Fruit fly (Drosophila melanogaster) whole organism, embryonic: Measurements from ENCODE around the gene CG18258.

ENCODE experiments used
- BEAF-32 ChIP-seq: fragments of 200-800 bp; sonication (Bioruptor generic); optimal IDR thresholded peaks from 3 replicates; lab custom pipeline; 2017; ENCODE audit warnings: missing biosample characterization, missing genetic modification characterization, mild to moderate bottlenecking, moderate library complexity, missing genetic modification reagents
- CG10209 ChIP-seq: fragments of 200-800 bp; sonication (Bioruptor generic); optimal IDR thresholded peaks from 3 replicates; lab custom pipeline; 2017; ENCODE audit warnings: missing biosample characterization, mild to moderate bottlenecking, missing genetic modification characterization, missing genetic modification reagents
- CG11695 ChIP-seq: fragments of 200-800 bp; sonication (Bioruptor generic); IDR thresholded peaks from 3 replicates; pipeline ENCODE4 v1.3.6; 2022; ENCODE audit warnings: missing biosample characterization, missing genetic modification characterization
- CG11723 ChIP-seq: fragments of 200-800 bp; sonication (Bioruptor generic); optimal IDR thresholded peaks from 2 replicates; lab custom pipeline; 2017; ENCODE audit warnings: missing biosample characterization, mild to moderate bottlenecking, missing genetic modification characterization
- CG1233 ChIP-seq: fragments of 200-800 bp; sonication (Bioruptor generic); optimal IDR thresholded peaks from 4 replicates; lab custom pipeline; 2018; ENCODE audit warnings: missing biosample characterization, mild to moderate bottlenecking, missing genetic modification characterization
- CG15011 ChIP-seq: fragments of 200-800 bp; sonication (Bioruptor generic); optimal IDR thresholded peaks from 3 replicates; lab custom pipeline; 2018; ENCODE audit warnings: missing biosample characterization, mild to moderate bottlenecking, missing genetic modification characterization
- CG17802 ChIP-seq: fragments of 200-800 bp; sonication (Bioruptor generic); optimal IDR thresholded peaks from 2 replicates; lab custom pipeline; 2018; ENCODE audit warnings: missing biosample characterization, mild to moderate bottlenecking, missing genetic modification characterization, moderate library complexity
- CG2116 ChIP-seq: fragments of 200-800 bp; sonication (Bioruptor generic); optimal IDR thresholded peaks from 3 replicates; lab custom pipeline; 2018; ENCODE audit warnings: missing biosample characterization, mild to moderate bottlenecking, missing genetic modification characterization
- CG2129 ChIP-seq: fragments of 200-800 bp; sonication (Bioruptor generic); IDR thresholded peaks from 2 replicates; pipeline ENCODE4 v1.3.6; 2022; ENCODE audit warnings: missing biosample characterization, missing genetic modification characterization; ENCODE audit not compliant: partially characterized antibody
- CG2889 ChIP-seq: fragments of 200-800 bp; sonication (Bioruptor generic); IDR thresholded peaks from 3 replicates; pipeline ENCODE4 v1.3.6; 2022; ENCODE audit warnings: missing biosample characterization, missing genetic modification characterization
- CG30403 ChIP-seq: fragments of 200-800 bp; sonication (Bioruptor generic); optimal IDR thresholded peaks from 3 replicates; lab custom pipeline; 2016; ENCODE audit warnings: missing biosample characterization, missing genetic modification characterization
- CG3065 ChIP-seq: fragments of 200-800 bp; sonication (Bioruptor generic); optimal IDR thresholded peaks from 2 replicates; lab custom pipeline; 2016; ENCODE audit warnings: missing biosample characterization, missing genetic modification characterization
- CG3163 ChIP-seq: fragments of 200-800 bp; sonication (Bioruptor generic); optimal IDR thresholded peaks from 3 replicates; lab custom pipeline; 2016; ENCODE audit warnings: missing biosample characterization, missing genetic modification characterization
- CG32767 ChIP-seq: fragments of 200-800 bp; sonication (Bioruptor generic); IDR thresholded peaks from 2 replicates; pipeline ENCODE4 v1.3.6; 2022; ENCODE audit warnings: missing biosample characterization, missing genetic modification characterization
- CG33213 ChIP-seq: fragments of 200-800 bp; sonication (Bioruptor generic); optimal IDR thresholded peaks from 3 replicates; lab custom pipeline; 2016; ENCODE audit warnings: missing biosample characterization, missing genetic modification characterization
- CG3726 ChIP-seq: fragments of 200-800 bp; sonication (Bioruptor generic); IDR thresholded peaks from 3 replicates; pipeline ENCODE4, ENCODE4 v1.3.6; 2022; ENCODE audit warnings: missing biosample characterization, missing genetic modification characterization
- CG43689 ChIP-seq: fragments of 200-800 bp; sonication (Bioruptor generic); IDR thresholded peaks from 2 replicates; pipeline ENCODE4 v1.3.6; 2022; ENCODE audit warnings: missing biosample characterization, missing genetic modification characterization
- CG4404 ChIP-seq: fragments of 200-800 bp; sonication (Bioruptor generic); IDR thresholded peaks from 2 replicates; pipeline ENCODE4 v1.3.6; 2022; ENCODE audit warnings: missing biosample characterization, missing genetic modification characterization
- CG4617 ChIP-seq: fragments of 200-800 bp; sonication (Bioruptor generic); optimal IDR thresholded peaks from 3 replicates; lab custom pipeline; 2016; ENCODE audit warnings: missing biosample characterization, missing genetic modification characterization, borderline replicate concordance
- CG4707 ChIP-seq: fragments of 200-800 bp; sonication (Bioruptor generic); optimal IDR thresholded peaks from 2 replicates; lab custom pipeline; 2018; ENCODE audit warnings: missing biosample characterization, mild to moderate bottlenecking, missing genetic modification characterization, moderate library complexity
- CHES-1-like ChIP-seq: fragments of 200-800 bp; sonication (Bioruptor generic); optimal IDR thresholded peaks from 2 replicates; lab custom pipeline; 2016; ENCODE audit warnings: missing biosample characterization, missing genetic modification characterization
- D19A ChIP-seq: fragments of 200-800 bp; optimal IDR thresholded peaks from 3 replicates; lab custom pipeline; 2019; ENCODE audit warnings: missing biosample characterization, mild to moderate bottlenecking, missing genetic modification characterization, moderate library complexity
- D19B ChIP-seq: fragments of 200-800 bp; sonication (Bioruptor generic); optimal IDR thresholded peaks from 2 replicates; lab custom pipeline; 2017; ENCODE audit warnings: missing biosample characterization, mild to moderate bottlenecking, missing genetic modification characterization
- Fer1 ChIP-seq: fragments of 200-800 bp; sonication (Bioruptor generic); optimal IDR thresholded peaks from 2 replicates; lab custom pipeline; 2017; ENCODE audit warnings: missing biosample characterization, mild to moderate bottlenecking, missing genetic modification characterization
- HHEX ChIP-seq: fragments of 200-800 bp; sonication (Bioruptor generic); optimal IDR thresholded peaks from 3 replicates; lab custom pipeline; 2017; ENCODE audit warnings: missing biosample characterization, mild to moderate bottlenecking, missing genetic modification characterization, missing genetic modification reagents
- Lhr ChIP-seq: fragments of 200-800 bp; sonication (Bioruptor generic); optimal IDR thresholded peaks from 3 replicates; lab custom pipeline; 2017; ENCODE audit warnings: mild to moderate bottlenecking, missing biosample characterization, missing genetic modification reagents, missing genetic modification characterization
- Lpt ChIP-seq: fragments of >200 bp; optimal IDR thresholded peaks from 2 replicates; lab custom pipeline; 2018; ENCODE audit warnings: missing biosample characterization, missing genetic modification characterization
- Max ChIP-seq: fragments of 200-800 bp; sonication (Bioruptor generic); optimal IDR thresholded peaks from 2 replicates; lab custom pipeline; 2016; ENCODE audit warnings: missing biosample characterization, mild to moderate bottlenecking, missing genetic modification characterization
- Meics ChIP-seq: fragments of 200-800 bp; sonication (Bioruptor generic); optimal IDR thresholded peaks from 2 replicates; lab custom pipeline; 2017; ENCODE audit warnings: missing biosample characterization, mild to moderate bottlenecking, missing genetic modification characterization
- Myb ChIP-seq: fragments of 200-800 bp; sonication (Bioruptor generic); optimal IDR thresholded peaks from 2 replicates; lab custom pipeline; 2016; ENCODE audit warnings: missing biosample characterization, missing genetic modification characterization
- Nf-YA ChIP-seq: fragments of 200-800 bp; sonication (Bioruptor generic); IDR thresholded peaks from 2 replicates; pipeline ENCODE4 v1.3.6; 2022; ENCODE audit warnings: missing biosample characterization, missing genetic modification characterization
- Sox100B ChIP-seq: fragments of 200-800 bp; sonication (Bioruptor generic); optimal IDR thresholded peaks from 3 replicates; lab custom pipeline; 2018; ENCODE audit warnings: missing biosample characterization, mild to moderate bottlenecking, missing genetic modification characterization
- Sry-β ChIP-seq: fragments of 200-800 bp; sonication (Bioruptor generic); optimal IDR thresholded peaks from 2 replicates; lab custom pipeline; 2018; ENCODE audit warnings: missing biosample characterization, mild to moderate bottlenecking, missing genetic modification characterization, moderate library complexity
- Vsx1 ChIP-seq: fragments of 200-800 bp; sonication (Bioruptor generic); optimal IDR thresholded peaks from 2 replicates; lab custom pipeline; 2017; ENCODE audit warnings: missing biosample characterization, mild to moderate bottlenecking, missing genetic modification characterization, missing genetic modification reagents
- bcd ChIP-seq: fragments of 200-800 bp; sonication (Bioruptor generic); optimal IDR thresholded peaks from 2 replicates; lab custom pipeline; 2017; ENCODE audit warnings: missing biosample characterization, mild to moderate bottlenecking, missing genetic modification characterization
- cas ChIP-seq: fragments of 200-800 bp; sonication (Bioruptor generic); IDR thresholded peaks from 2 replicates; pipeline ENCODE4 v1.3.6; 2022; ENCODE audit warnings: missing biosample characterization, missing genetic modification characterization
- dimm ChIP-seq: fragments of 200-800 bp; sonication (Bioruptor generic); IDR thresholded peaks from 2 replicates; pipeline ENCODE4 v1.3.6; 2022; ENCODE audit warnings: missing biosample characterization, missing genetic modification characterization
- esg ChIP-seq: fragments of 200-800 bp; sonication (Bioruptor generic); conservative IDR thresholded peaks from 2 replicates; pipeline ENCODE4 v1.3.6; 2022; ENCODE audit warnings: missing biosample characterization, missing genetic modification characterization
- gfzf ChIP-seq: fragments of 200-800 bp; sonication (Bioruptor generic); optimal IDR thresholded peaks from 2 replicates; lab custom pipeline; 2016; ENCODE audit warnings: missing biosample characterization, mild to moderate bottlenecking, missing genetic modification characterization, moderate library complexity
- insv ChIP-seq, 2 experiments: fragments of 200-800 bp; sonication (Bioruptor generic); optimal IDR thresholded peaks; 3 replicates each; lab custom pipeline; 2016 to 2018; ENCODE audit warnings: missing biosample characterization in 2 of 2, missing genetic modification characterization in 2 of 2
- lilli ChIP-seq: fragments of 200-800 bp; sonication (Bioruptor generic); optimal IDR thresholded peaks from 3 replicates; lab custom pipeline; 2016; ENCODE audit warnings: missing biosample characterization, missing genetic modification characterization
- luna ChIP-seq: fragments of 200-800 bp; sonication (Bioruptor generic); optimal IDR thresholded peaks from 2 replicates; lab custom pipeline; 2016; ENCODE audit warnings: missing biosample characterization, missing genetic modification characterization
- maf-S ChIP-seq: fragments of 200-800 bp; sonication (Bioruptor generic); optimal IDR thresholded peaks from 2 replicates; lab custom pipeline; 2016; ENCODE audit warnings: missing biosample characterization, missing genetic modification characterization
- otp ChIP-seq: fragments of 200-800 bp; sonication (Bioruptor generic); IDR thresholded peaks from 3 replicates; pipeline ENCODE4, ENCODE4 v1.3.6; 2022; ENCODE audit warnings: missing biosample characterization, missing genetic modification characterization
- p53 ChIP-seq: fragments of 200-800 bp; sonication (Bioruptor generic); optimal IDR thresholded peaks from 2 replicates; lab custom pipeline; 2016; ENCODE audit warnings: missing biosample characterization, missing genetic modification characterization
- row ChIP-seq: fragments of 200-800 bp; sonication (Bioruptor generic); IDR thresholded peaks from 3 replicates; pipeline ENCODE4 v1.3.6; 2022; ENCODE audit warnings: missing biosample characterization, missing genetic modification characterization
- run ChIP-seq: fragments of 200-800 bp; sonication (Bioruptor generic); optimal IDR thresholded peaks from 3 replicates; lab custom pipeline; 2018; ENCODE audit warnings: missing biosample characterization, mild to moderate bottlenecking, missing genetic modification characterization
- sens ChIP-seq: fragments of 200-800 bp; sonication (Bioruptor generic); peaks from one replicate; lab custom pipeline; 2016; ENCODE audit warnings: missing biosample characterization, missing genetic modification characterization
- shn ChIP-seq: fragments of 200-800 bp; sonication (Bioruptor generic); optimal IDR thresholded peaks from 3 replicates; lab custom pipeline; 2016; ENCODE audit warnings: missing biosample characterization, missing genetic modification characterization
- stc ChIP-seq: fragments of 200-800 bp; sonication (Bioruptor generic); IDR thresholded peaks from 2 replicates; pipeline ENCODE4 v1.3.6; 2022; ENCODE audit warnings: missing biosample characterization, missing genetic modification characterization
- trem ChIP-seq: fragments of 200-800 bp; optimal IDR thresholded peaks from 3 replicates; lab custom pipeline; 2019; ENCODE audit warnings: missing biosample characterization, mild to moderate bottlenecking, missing genetic modification characterization, moderate library complexity
- vfl ChIP-seq: fragments of 200-800 bp; sonication (Bioruptor generic); optimal IDR thresholded peaks from 2 replicates; lab custom pipeline; 2016; ENCODE audit warnings: missing biosample characterization, missing genetic modification characterization

CG18258 gene

DNA sequence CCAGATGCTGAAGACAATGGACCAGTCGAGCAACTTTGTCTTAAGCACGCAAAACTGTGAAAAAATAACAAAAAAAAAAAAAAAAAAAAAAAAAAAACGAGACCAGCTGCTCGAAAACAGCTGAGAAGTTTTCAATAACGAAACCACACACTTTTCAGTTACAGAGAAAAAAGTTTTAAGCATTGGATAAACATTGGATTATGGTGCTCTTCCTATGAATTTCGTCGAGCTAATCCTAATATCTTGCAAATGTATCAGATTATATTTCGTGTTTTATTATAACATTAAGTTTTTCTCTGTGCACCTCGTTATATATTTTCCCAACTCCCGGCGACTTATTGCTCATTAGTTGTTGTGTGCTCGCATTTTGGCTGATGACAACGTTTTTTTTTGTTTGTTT lies 35.6 kb upstream of the CG18258 start (continued):
- TF ChIP-seq HHEX (GFP tag; lab: Kevin White, UChicago) (peak; percentile 36), Sox100B (peak; percentile 57), CG3726 (GFP tag; lab: Robert Waterston, UW) (0 out of 3 replicates have a peak, but pooled peaks have one; percentile 43), CG2116 (GFP tag; lab: Kevin White, UChicago) (no peak), BEAF-32 (no peak), CG11723 (no peak), D19A (tag; lab: Kevin White, UChicago) (peak; percentile 34), CG3163 (no peak), insv (GFP tag; optimal IDR thresholded peaks at IDR 0.05; lab: Kevin White, UChicago) (no peak), CHES-1-like (GFP tag; lab: Kevin White, UChicago) (no peak), CG11695 (GFP tag; lab: Robert Waterston, UW) (peak; percentile 72; the same call in 2 of the 3 replicates), Fer1 (GFP tag; lab: Kevin White, UChicago) (peak; percentile 71), CG43689 (GFP tag; lab: Robert Waterston, UW) (no peak), Nf-YA (GFP tag; lab: Robert Waterston, UW) (no peak), CG17802 (tag; lab: Kevin White, UChicago) (no peak), run (tag; lab: Kevin White, UChicago) (peak; percentile 25), CG15011 (GFP tag; lab: Kevin White, UChicago) (no peak), CG4404 (GFP tag; lab: Robert Waterston, UW) (no peak), sens (GFP tag; lab: Kevin White, UChicago) (peak; percentile 83), D19B (GFP tag; lab: Kevin White, UChicago) (no peak), Vsx1 (GFP tag; lab: Kevin White, UChicago) (no peak), row (GFP tag; lab: Robert Waterston, UW) (peak; percentile 77), shn (GFP tag; lab: Kevin White, UChicago) (peak; percentile 16), CG4617 (GFP tag; lab: Kevin White, UChicago) (no peak), bcd (GFP tag; lab: Kevin White, UChicago) (peak; percentile 34), Lpt (no peak), Myb (peak; percentile 40), CG2129 (GFP tag; lab: Robert Waterston, UW) (no peak), CG33213 (GFP tag; lab: Kevin White, UChicago) (peak; percentile 9), CG2889 (no peak), otp (GFP tag; lab: Robert Waterston, UW) (peak; percentile 32; the same call in 1 of the 3 replicates), dimm (no peak), cas (GFP tag; lab: Robert Waterston, UW) (peak; percentile 39; the same call in 1 of the 2 replicates), esg (GFP tag; lab: Robert Waterston, UW) (peak; percentile 68), CG32767 (GFP tag; lab: Robert Waterston, UW) (no peak), Lhr (GFP tag; lab: Kevin White, UChicago) (no peak), luna (GFP tag; lab: Kevin White, UChicago) (no peak), trem (no peak), CG1233 (peak; percentile 43), CG4707 (GFP tag; lab: Kevin White, UChicago) (no peak), CG30403 (GFP tag; lab: Kevin White, UChicago) (peak; percentile 37), CG10209 (GFP tag; lab: Kevin White, UChicago) (peak; percentile 30), CG3065 (no peak), Meics (GFP tag; lab: Kevin White, UChicago) (peak; percentile 58), gfzf (GFP tag; lab: Kevin White, UChicago) (no peak), maf-S (no peak), Sry-β (GFP tag; lab: Kevin White, UChicago) (no peak), p53 (GFP tag; lab: Kevin White, UChicago) (no peak), Max (GFP tag; lab: Kevin White, UChicago) (no peak), stc (GFP tag; lab: Robert Waterston, UW) (peak; percentile 68), vfl (GFP tag; lab: Kevin White, UChicago) (no peak), lilli (GFP tag; lab: Kevin White, UChicago) (peak; percentile 47)
